Fruit fly (Drosophila melanogaster) whole organism, embryonic: Measurements from ENCODE around the gene Agpat3.

ENCODE experiments used
- CG1024 ChIP-seq: fragments of 200-800 bp; sonication (Bioruptor generic); IDR thresholded peaks from 2 replicates; pipeline ENCODE4 v1.3.6; 2022; ENCODE audit warnings: missing biosample characterization, missing genetic modification characterization
- CG10431 ChIP-seq: fragments of 200-800 bp; sonication (Bioruptor generic); optimal IDR thresholded peaks from 3 replicates; lab custom pipeline; 2018; ENCODE audit warnings: missing biosample characterization, mild to moderate bottlenecking, missing genetic modification characterization
- CG15514 ChIP-seq: fragments of 200-800 bp; sonication (Bioruptor generic); optimal IDR thresholded peaks from 3 replicates; lab custom pipeline; 2017; ENCODE audit warnings: missing biosample characterization, missing genetic modification characterization, mild to moderate bottlenecking, moderate library complexity, missing genetic modification reagents
- CG16863 ChIP-seq: fragments of 200-800 bp; sonication (Bioruptor generic); optimal IDR thresholded peaks from 3 replicates; lab custom pipeline; 2016; ENCODE audit warnings: missing biosample characterization, missing genetic modification characterization
- CG2120 ChIP-seq: fragments of 200-800 bp; sonication (Bioruptor generic); optimal IDR thresholded peaks from 3 replicates; lab custom pipeline; 2016; ENCODE audit warnings: missing biosample characterization, missing genetic modification characterization
- CG3065 ChIP-seq: fragments of 200-800 bp; sonication (Bioruptor generic); optimal IDR thresholded peaks from 2 replicates; lab custom pipeline; 2016; ENCODE audit warnings: missing biosample characterization, missing genetic modification characterization
- CG4820 ChIP-seq: fragments of 200-800 bp; sonication (Bioruptor generic); optimal IDR thresholded peaks from 3 replicates; lab custom pipeline; 2016; ENCODE audit warnings: missing biosample characterization, missing genetic modification characterization
- Dll ChIP-seq: fragments of 200-800 bp; sonication (Bioruptor generic); IDR thresholded peaks from 4 replicates; pipeline ENCODE4 v1.3.6; 2022; ENCODE audit warnings: missing biosample characterization, missing genetic modification characterization; ENCODE audit not compliant: partially characterized antibody
- NK7.1 ChIP-seq: fragments of 200-800 bp; sonication (Bioruptor generic); optimal IDR thresholded peaks from 3 replicates; lab custom pipeline; 2016; ENCODE audit warnings: missing biosample characterization, missing genetic modification characterization
- Ptx1 ChIP-seq: fragments of 200-800 bp; sonication (Bioruptor generic); IDR thresholded peaks from 2 replicates; pipeline ENCODE4 v1.3.6; 2022; ENCODE audit warnings: missing biosample characterization, missing genetic modification characterization
- Rx ChIP-seq: fragments of 200-800 bp; sonication (Bioruptor generic); IDR thresholded peaks from 2 replicates; pipeline ENCODE4 v1.3.6; 2022; ENCODE audit warnings: missing biosample characterization, missing genetic modification characterization
- fd102C ChIP-seq: fragments of 200-800 bp; sonication (Bioruptor generic); optimal IDR thresholded peaks from 2 replicates; lab custom pipeline; 2018; ENCODE audit warnings: missing biosample characterization, mild to moderate bottlenecking, missing genetic modification characterization, moderate library complexity

DNA sequence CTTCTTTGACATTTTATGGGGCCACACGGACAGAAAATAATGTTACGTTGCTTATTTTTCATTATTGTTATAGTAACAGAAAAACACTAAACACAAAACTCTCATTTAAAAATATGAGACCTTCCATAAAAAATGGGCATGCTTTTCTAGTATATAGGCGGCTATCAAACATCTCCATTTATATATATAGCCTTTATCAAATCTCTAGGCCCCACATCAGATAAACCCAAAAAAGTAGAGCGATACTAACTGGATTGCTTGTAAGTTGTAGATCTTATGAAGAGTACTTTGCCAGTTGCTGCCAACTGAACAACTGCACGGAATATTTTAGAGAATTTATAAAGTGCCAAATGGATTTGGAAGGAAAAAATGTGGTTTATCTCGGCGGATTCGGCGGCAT, 16.2 kb downstream of the Agpat3 start, which contains the start of gene CG18814:
- TF ChIP-seq Rx (GFP tag; lab: Robert Waterston, UW) (no peak), CG1024 (GFP tag; lab: Robert Waterston, UW) (no peak), Ptx1 (GFP tag; lab: Robert Waterston, UW) (no peak), NK7.1 (GFP tag; lab: Kevin White, UChicago) (no peak), CG10431 (GFP tag; lab: Kevin White, UChicago) (no peak), fd102C (GFP tag; lab: Kevin White, UChicago) (no peak), CG3065 (GFP tag; lab: Kevin White, UChicago) (no peak), CG16863 (no peak), Dll (GFP tag; lab: Robert Waterston, UW) (no peak), CG2120 (GFP tag; lab: Kevin White, UChicago) (no peak), CG15514 (no peak), CG4820 (no peak)
